Fruit fly (Drosophila melanogaster) whole organism, prepupa: ENCODE data around the gene CG11454.

Experiments
- CG10631 ChIP-seq: fragments of 200-800 bp; sonication (Bioruptor generic); optimal IDR thresholded peaks from 2 replicates; lab custom pipeline; 2016; ENCODE audit warnings: missing biosample characterization, missing genetic modification characterization
- CG10669 ChIP-seq: fragments of 200-800 bp; sonication (Bioruptor generic); optimal IDR thresholded peaks from 3 replicates; lab custom pipeline; 2018; ENCODE audit warnings: missing biosample characterization, mild to moderate bottlenecking, missing genetic modification characterization, moderate library complexity
- CG11294 ChIP-seq: fragments of 200-800 bp; sonication (Bioruptor generic); IDR thresholded peaks from 2 replicates; pipeline ENCODE4 v1.3.6; 2022; ENCODE audit warnings: missing biosample characterization, missing genetic modification characterization
- CG11762 ChIP-seq: fragments of 200-800 bp; sonication (Bioruptor generic); optimal IDR thresholded peaks from 3 replicates; lab custom pipeline; 2016; ENCODE audit warnings: missing biosample characterization, missing genetic modification characterization; ENCODE audit not compliant: insufficient read depth
- CG11902 ChIP-seq: fragments of 200-800 bp; sonication (Bioruptor generic); optimal IDR thresholded peaks from 3 replicates; lab custom pipeline; 2016; ENCODE audit warnings: missing biosample characterization, missing genetic modification characterization
- CG15336 ChIP-seq: fragments of 200-800 bp; sonication (Bioruptor generic); IDR thresholded peaks from 2 replicates; pipeline ENCODE4 v1.3.6; 2022; ENCODE audit warnings: missing biosample characterization, missing genetic modification characterization
- CG1621 ChIP-seq: fragments of 200-800 bp; sonication (Bioruptor generic); optimal IDR thresholded peaks from 3 replicates; lab custom pipeline; 2018; ENCODE audit warnings: missing biosample characterization, mild to moderate bottlenecking, missing genetic modification characterization
- CG16779 ChIP-seq: fragments of 200-800 bp; sonication (Bioruptor generic); optimal IDR thresholded peaks from 3 replicates; lab custom pipeline; 2017; ENCODE audit warnings: missing biosample characterization, mild to moderate bottlenecking, missing genetic modification characterization
- CG3032 ChIP-seq: fragments of 200-800 bp; optimal IDR thresholded peaks from 2 replicates; lab custom pipeline; 2019; ENCODE audit warnings: missing biosample characterization, mild to moderate bottlenecking, missing genetic modification characterization, moderate library complexity
- CG34406 ChIP-seq: fragments of 200-800 bp; sonication (Bioruptor generic); optimal IDR thresholded peaks from 3 replicates; lab custom pipeline; 2016; ENCODE audit warnings: missing biosample characterization, missing genetic modification characterization
- CG3919 ChIP-seq: fragments of 200-800 bp; sonication (Bioruptor generic); optimal IDR thresholded peaks from 3 replicates; lab custom pipeline; 2016; ENCODE audit warnings: missing biosample characterization, missing genetic modification characterization
- CG4318 ChIP-seq: fragments of 200-800 bp; sonication (Bioruptor generic); optimal IDR thresholded peaks from 3 replicates; lab custom pipeline; 2017; ENCODE audit warnings: missing biosample characterization, mild to moderate bottlenecking, missing genetic modification characterization
- CG6163 ChIP-seq: fragments of 200-800 bp; sonication (Bioruptor generic); IDR thresholded peaks from 3 replicates; pipeline ENCODE4 v1.3.6; 2022; ENCODE audit warnings: missing biosample characterization, missing genetic modification characterization
- CG6276 ChIP-seq: fragments of 200-800 bp; sonication (Bioruptor generic); optimal IDR thresholded peaks from 2 replicates; lab custom pipeline; 2017; ENCODE audit warnings: missing biosample characterization, mild to moderate bottlenecking, missing genetic modification characterization
- CG6792 ChIP-seq: fragments of 200-800 bp; sonication (Bioruptor generic); optimal IDR thresholded peaks from 3 replicates; lab custom pipeline; 2016; ENCODE audit warnings: missing biosample characterization, missing genetic modification characterization
- CG6808 ChIP-seq: fragments of 200-800 bp; sonication (Bioruptor generic); optimal IDR thresholded peaks from 3 replicates; lab custom pipeline; 2017; ENCODE audit warnings: missing biosample characterization, missing genetic modification characterization, mild to moderate bottlenecking, moderate library complexity, missing genetic modification reagents
- CG7368 ChIP-seq: fragments of 200-800 bp; sonication (Bioruptor generic); optimal IDR thresholded peaks from 3 replicates; lab custom pipeline; 2016; ENCODE audit warnings: missing biosample characterization, missing genetic modification characterization
- CG8319 ChIP-seq: fragments of 200-800 bp; sonication (Bioruptor generic); optimal IDR thresholded peaks from 3 replicates; lab custom pipeline; 2016; ENCODE audit warnings: missing biosample characterization, missing genetic modification characterization
- CG8632 ChIP-seq: fragments of 200-800 bp; sonication (Bioruptor generic); optimal IDR thresholded peaks from 3 replicates; lab custom pipeline; 2016; ENCODE audit warnings: missing biosample characterization, missing genetic modification characterization
- CG9139 ChIP-seq: fragments of 200-800 bp; sonication (Bioruptor generic); optimal IDR thresholded peaks from 3 replicates; lab custom pipeline; 2017; ENCODE audit warnings: missing biosample characterization, mild to moderate bottlenecking, missing genetic modification characterization
- Eip75B ChIP-seq: fragments of 200-800 bp; sonication (Bioruptor generic); optimal IDR thresholded peaks from 3 replicates; lab custom pipeline; 2016; ENCODE audit warnings: missing biosample characterization, missing genetic modification characterization
- Eip78C ChIP-seq: fragments of 200-800 bp; sonication (Bioruptor generic); peaks from one replicate; lab custom pipeline; 2016; ENCODE audit warnings: missing biosample characterization, missing genetic modification characterization
- Eip93F ChIP-seq: fragments of 200-800 bp; sonication (Bioruptor generic); optimal IDR thresholded peaks from 2 replicates; lab custom pipeline; 2016; ENCODE audit warnings: missing biosample characterization, mild to moderate bottlenecking, missing genetic modification characterization
- Ets21C ChIP-seq: fragments of 200-800 bp; sonication (Bioruptor generic); optimal IDR thresholded peaks from 3 replicates; lab custom pipeline; 2016; ENCODE audit warnings: missing biosample characterization, missing genetic modification characterization
- Ets96B ChIP-seq: fragments of 200-800 bp; optimal IDR thresholded peaks from 2 replicates; lab custom pipeline; 2019; ENCODE audit warnings: missing biosample characterization, mild to moderate bottlenecking, missing genetic modification characterization, moderate library complexity
- Hr38 ChIP-seq: sonication (Bioruptor generic); optimal IDR thresholded peaks from 2 replicates; lab custom pipeline; 2016; ENCODE audit warnings: missing biosample characterization, missing genetic modification characterization
- Hr39 ChIP-seq: fragments of 200-800 bp; sonication (Bioruptor generic); optimal IDR thresholded peaks from 2 replicates; lab custom pipeline; 2016; ENCODE audit warnings: missing biosample characterization, missing genetic modification characterization
- OdsH ChIP-seq: fragments of 200-800 bp; sonication (Bioruptor generic); optimal IDR thresholded peaks from 3 replicates; lab custom pipeline; 2016; ENCODE audit warnings: missing biosample characterization, missing genetic modification characterization
- Smox ChIP-seq: fragments of 200-800 bp; sonication (Bioruptor generic); optimal IDR thresholded peaks from 3 replicates; lab custom pipeline; 2016; ENCODE audit warnings: missing biosample characterization, missing genetic modification characterization
- Sox102F ChIP-seq: fragments of 200-800 bp; sonication (Bioruptor generic); optimal IDR thresholded peaks from 2 replicates; lab custom pipeline; 2016; ENCODE audit warnings: missing biosample characterization, mild to moderate bottlenecking, missing genetic modification characterization
- Sox14 ChIP-seq: fragments of 200-800 bp; sonication (Bioruptor generic); optimal IDR thresholded peaks from 3 replicates; lab custom pipeline; 2016; ENCODE audit warnings: missing biosample characterization, missing genetic modification characterization
- Sox15 ChIP-seq: fragments of 200-800 bp; sonication (Bioruptor generic); optimal IDR thresholded peaks from 3 replicates; lab custom pipeline; 2016; ENCODE audit warnings: missing biosample characterization, missing genetic modification characterization
- achi ChIP-seq: fragments of 200-800 bp; sonication (Bioruptor generic); optimal IDR thresholded peaks from 3 replicates; lab custom pipeline; 2016; ENCODE audit warnings: missing biosample characterization, missing genetic modification characterization
- acj6 ChIP-seq: fragments of 200-800 bp; sonication (Bioruptor generic); optimal IDR thresholded peaks from 3 replicates; lab custom pipeline; 2016; ENCODE audit warnings: missing biosample characterization, missing genetic modification characterization
- eg ChIP-seq: fragments of 200-800 bp; sonication (Bioruptor generic); IDR thresholded peaks from 3 replicates; pipeline ENCODE4 v1.3.6; 2022; ENCODE audit warnings: missing biosample characterization, missing genetic modification characterization
- fd59A ChIP-seq: fragments of 200-800 bp; sonication (Bioruptor generic); optimal IDR thresholded peaks from 2 replicates; lab custom pipeline; 2017; ENCODE audit warnings: missing biosample characterization, mild to moderate bottlenecking, missing genetic modification characterization, missing genetic modification reagents
- fd85E ChIP-seq: fragments of 200-800 bp; sonication (Bioruptor generic); optimal IDR thresholded peaks from 3 replicates; lab custom pipeline; 2016; ENCODE audit warnings: missing biosample characterization, missing genetic modification characterization
- fkh ChIP-seq: fragments of 200-800 bp; sonication (Bioruptor generic); optimal IDR thresholded peaks from 3 replicates; lab custom pipeline; 2017; ENCODE audit warnings: missing biosample characterization, mild to moderate bottlenecking, missing genetic modification characterization, moderate library complexity
- lz ChIP-seq: fragments of 200-800 bp; sonication (Bioruptor generic); optimal IDR thresholded peaks from 3 replicates; lab custom pipeline; 2016; ENCODE audit warnings: missing biosample characterization, missing genetic modification characterization
- net ChIP-seq: fragments of 200-800 bp; sonication (Bioruptor generic); optimal IDR thresholded peaks from 3 replicates; lab custom pipeline; 2016; ENCODE audit warnings: missing biosample characterization, missing genetic modification characterization
- pdm3 ChIP-seq: fragments of 200-800 bp; sonication (Bioruptor generic); optimal IDR thresholded peaks from 3 replicates; lab custom pipeline; 2016; ENCODE audit warnings: missing biosample characterization, missing genetic modification characterization
- salr ChIP-seq, 2 experiments: fragments of 200-800 bp; sonication (Bioruptor generic); optimal IDR thresholded peaks; 3 replicates each; lab custom pipeline; 2016 to 2018; ENCODE audit warnings: missing biosample characterization in 2 of 2, missing genetic modification characterization in 2 of 2, mild to moderate bottlenecking in 1 of 2
- svp ChIP-seq: fragments of 200-800 bp; sonication (Bioruptor generic); peaks from one replicate; lab custom pipeline; 2016; ENCODE audit warnings: missing biosample characterization, missing genetic modification characterization
- topi ChIP-seq: fragments of 200-800 bp; sonication (Bioruptor generic); optimal IDR thresholded peaks from 3 replicates; lab custom pipeline; 2016; ENCODE audit warnings: missing biosample characterization, missing genetic modification characterization
- vri ChIP-seq: fragments of 200-800 bp; sonication (Bioruptor generic); optimal IDR thresholded peaks from 3 replicates; lab custom pipeline; 2016; ENCODE audit warnings: missing biosample characterization, mild to moderate bottlenecking, missing genetic modification characterization

CG11454 gene

dm6 chr2L:131466-132270 lies 11.5 kb upstream of the CG11454 start, which contains the start of gene Gs1 (continued):
- peak; percentile 86 for TF ChIP-seq CG6276
- TF ChIP-seq CG6808 (GFP tag; lab: Kevin White, UChicago): peak; percentile 100
- peak; percentile 68 for TF ChIP-seq net
- peak; percentile 21 for TF ChIP-seq CG1621 (tag; lab: Kevin White, UChicago)
- TF ChIP-seq CG6792: peak; percentile 21
- TF ChIP-seq Eip93F (GFP tag; lab: Kevin White, UChicago): no peak
- TF ChIP-seq Hr39: no peak
- TF ChIP-seq CG11294 (GFP tag; lab: Robert Waterston, UW): no peak
- TF ChIP-seq CG10669 (GFP tag; lab: Kevin White, UChicago): no peak
- peak; percentile 69; the same call in 2 of the 3 replicates for TF ChIP-seq CG6163 (GFP tag; lab: Robert Waterston, UW)
- TF ChIP-seq Smox: no peak
- no peak for TF ChIP-seq CG8632 (GFP tag; lab: Kevin White, UChicago)
- no peak for TF ChIP-seq fd59A (GFP tag; lab: Kevin White, UChicago)
- no peak for TF ChIP-seq CG10631 (GFP tag; lab: Kevin White, UChicago)
- no peak for TF ChIP-seq CG11762
- TF ChIP-seq CG16779 (tag; lab: Kevin White, UChicago): peak; percentile 39
- peak; percentile 70; the same call in 1 of the 3 replicates for TF ChIP-seq eg (GFP tag; lab: Robert Waterston, UW)
- TF ChIP-seq CG11902 (GFP tag; lab: Kevin White, UChicago): no peak
- TF ChIP-seq Eip75B (GFP tag; lab: Kevin White, UChicago): no peak
- TF ChIP-seq CG8319: no peak
- TF ChIP-seq lz (GFP tag; lab: Kevin White, UChicago): no peak
- peak; percentile 48 for TF ChIP-seq fkh (GFP tag; lab: Kevin White, UChicago)
- TF ChIP-seq CG9139: peak; percentile 50
- no peak for TF ChIP-seq CG7368 (GFP tag; lab: Kevin White, UChicago)
- TF ChIP-seq topi: peak; percentile 20
- no peak for TF ChIP-seq acj6 (GFP tag; lab: Kevin White, UChicago)
- TF ChIP-seq Ets96B: peak; percentile 27
- TF ChIP-seq Ets21C (GFP tag; lab: Kevin White, UChicago): no peak
- TF ChIP-seq pdm3 (GFP tag; lab: Kevin White, UChicago): no peak
- TF ChIP-seq Sox14: peak; percentile 72
- TF ChIP-seq CG15336 (GFP tag; lab: Robert Waterston, UW): peak; percentile 55; the same call in 1 of the 2 replicates
- no peak for TF ChIP-seq achi
- TF ChIP-seq fd85E: no peak
- peak; percentile 60 for TF ChIP-seq vri (GFP tag; lab: Kevin White, UChicago)
- peak; percentile 52 for TF ChIP-seq Sox102F (GFP tag; lab: Kevin White, UChicago)
- TF ChIP-seq svp (GFP tag; lab: Kevin White, UChicago): peak; percentile 75
- no peak for TF ChIP-seq CG3032 (tag; lab: Kevin White, UChicago)
- peak in 1 of 2 experiments; percentile 21 for TF ChIP-seq salr (GFP tag; optimal IDR thresholded peaks at IDR 0.05; lab: Kevin White, UChicago)
- peak; percentile 87 for TF ChIP-seq Eip78C (GFP tag; lab: Kevin White, UChicago)
- no peak for TF ChIP-seq Sox15 (GFP tag; lab: Kevin White, UChicago)
- TF ChIP-seq CG34406: no peak
- peak; percentile 24 for TF ChIP-seq CG3919 (GFP tag; lab: Kevin White, UChicago)
- TF ChIP-seq Hr38: no peak
- TF ChIP-seq OdsH (GFP tag; lab: Kevin White, UChicago): peak; percentile 5
- no peak for TF ChIP-seq CG4318 (GFP tag; lab: Kevin White, UChicago)
- TF ChIP-seq, all 60 proteins: peak for 31
